Worm (Caenorhabditis elegans) whole organism, late embryonic: ENCODE measurements around the gene vit-2.

ENCODE experiments used
- C38D4.7 ChIP-seq: fragments of 200-800 bp; sonication (Bioruptor generic); optimal IDR thresholded peaks from 2 replicates; lab custom pipeline; 2018; ENCODE audit warnings: mild to moderate bottlenecking, missing genetic modification characterization, moderate library complexity, missing compliant biosample characterization
- F13H6.1 ChIP-seq: sonication (generic microtip); optimal IDR thresholded peaks from 2 replicates; lab custom pipeline; 2016; ENCODE audit warnings: missing genetic modification characterization, missing compliant biosample characterization
- K02D7.2 ChIP-seq: sonication (generic microtip); optimal IDR thresholded peaks from 2 replicates; lab custom pipeline; 2017; ENCODE audit warnings: mild to moderate bottlenecking, missing genetic modification characterization, missing compliant biosample characterization
- K09A11.1 ChIP-seq: sonication (generic microtip); optimal IDR thresholded peaks from 2 replicates; lab custom pipeline; 2017; ENCODE audit warnings: antibody characterized with exemption, mild to moderate bottlenecking, missing genetic modification characterization, missing compliant biosample characterization; ENCODE audit not compliant: insufficient read depth
- T23F11.4 ChIP-seq: fragments of 200-800 bp; sonication (Bioruptor generic); optimal IDR thresholded peaks from 2 replicates; lab custom pipeline; 2018; ENCODE audit warnings: mild to moderate bottlenecking, missing genetic modification characterization, missing compliant biosample characterization
- ahr-1 ChIP-seq: sonication (generic microtip); optimal IDR thresholded peaks from 2 replicates; lab custom pipeline; 2016; ENCODE audit warnings: missing genetic modification characterization, missing compliant biosample characterization
- ceh-14 ChIP-seq: sonication (generic microtip); optimal IDR thresholded peaks from 2 replicates; lab custom pipeline; 2016; ENCODE audit warnings: missing genotype, missing genetic modification characterization, missing compliant biosample characterization
- ceh-18 ChIP-seq: sonication (generic microtip); optimal IDR thresholded peaks from 2 replicates; lab custom pipeline; 2016; ENCODE audit warnings: missing genetic modification characterization, missing compliant biosample characterization
- ceh-19 ChIP-seq: fragments of 200-800 bp; sonication (Bioruptor generic); optimal IDR thresholded peaks from 2 replicates; lab custom pipeline; 2018; ENCODE audit warnings: mild to moderate bottlenecking, missing genetic modification characterization, missing compliant biosample characterization
- ceh-2 ChIP-seq: sonication (generic microtip); optimal IDR thresholded peaks from 2 replicates; lab custom pipeline; 2016; ENCODE audit warnings: missing genotype, missing genetic modification characterization, missing compliant biosample characterization
- ceh-22 ChIP-seq: sonication (generic microtip); optimal IDR thresholded peaks from 2 replicates; lab custom pipeline; 2017; ENCODE audit warnings: missing biosample characterization, missing genetic modification characterization
- ceh-24 ChIP-seq: sonication (generic microtip); optimal IDR thresholded peaks from 2 replicates; lab custom pipeline; 2016; ENCODE audit warnings: mild to moderate bottlenecking, missing genetic modification characterization, missing compliant biosample characterization
- ceh-30 ChIP-seq: fragments of 150-350 bp; optimal IDR thresholded peaks from 2 replicates; lab custom pipeline; 2014; ENCODE audit warnings: missing biosample characterization, missing genetic modification characterization
- ceh-34 ChIP-seq: sonication (generic microtip); optimal IDR thresholded peaks from 2 replicates; lab custom pipeline; 2016; ENCODE audit warnings: mild to moderate bottlenecking, missing genetic modification characterization, missing compliant biosample characterization
- ceh-45 ChIP-seq: fragments of 200-800 bp; sonication (Bioruptor generic); IDR thresholded peaks from 2 replicates; pipeline ENCODE4 v1.3.6; 2022; ENCODE audit warnings: missing genetic modification reagents, missing genetic modification characterization, missing compliant biosample characterization
- ceh-48 ChIP-seq: sonication (generic microtip); optimal IDR thresholded peaks from 2 replicates; lab custom pipeline; 2016; ENCODE audit warnings: missing genetic modification characterization, inconsistent platforms, missing compliant biosample characterization
- ceh-6 ChIP-seq: fragments of 200-800 bp; sonication (Bioruptor generic); optimal IDR thresholded peaks from 2 replicates; lab custom pipeline; 2018; ENCODE audit warnings: mild to moderate bottlenecking, missing genetic modification characterization, missing compliant biosample characterization
- ceh-9 ChIP-seq: sonication (generic microtip); optimal IDR thresholded peaks from 2 replicates; lab custom pipeline; 2016; ENCODE audit warnings: mild to moderate bottlenecking, missing genetic modification characterization, inconsistent platforms, missing compliant biosample characterization
- dmd-4 ChIP-seq: sonication (generic microtip); optimal IDR thresholded peaks from 2 replicates; lab custom pipeline; 2016; ENCODE audit warnings: borderline replicate concordance, missing genetic modification characterization, missing compliant biosample characterization
- dve-1 ChIP-seq: sonication (generic microtip); optimal IDR thresholded peaks from 2 replicates; lab custom pipeline; 2017; ENCODE audit warnings: antibody characterized with exemption, mild to moderate bottlenecking, missing genetic modification characterization, missing compliant biosample characterization
- elt-2 ChIP-seq: sonication (generic microtip); optimal IDR thresholded peaks from 2 replicates; lab custom pipeline; 2016; ENCODE audit warnings: missing genetic modification reagents, missing genetic modification characterization, missing compliant biosample characterization
- elt-4 ChIP-seq: sonication (generic microtip); optimal IDR thresholded peaks from 2 replicates; lab custom pipeline; 2016; ENCODE audit warnings: missing genetic modification characterization, missing compliant biosample characterization
- eyg-1 ChIP-seq: sonication (generic microtip); optimal IDR thresholded peaks from 2 replicates; lab custom pipeline; 2016; ENCODE audit warnings: missing genotype, missing genetic modification characterization, missing compliant biosample characterization
- fkh-10 ChIP-seq: fragments of 150-350 bp; optimal IDR thresholded peaks from 2 replicates; lab custom pipeline; 2014; ENCODE audit warnings: missing biosample characterization, missing genetic modification reagents, missing genetic modification characterization
- hlh-13 ChIP-seq: fragments of 200-800 bp; sonication (Bioruptor generic); optimal IDR thresholded peaks from 2 replicates; lab custom pipeline; 2018; ENCODE audit warnings: mild to moderate bottlenecking, missing genetic modification characterization, missing compliant biosample characterization
- hlh-30 ChIP-seq: sonication (generic microtip); optimal IDR thresholded peaks from 2 replicates; lab custom pipeline; 2017; ENCODE audit warnings: antibody characterized with exemption, missing genetic modification characterization, missing compliant biosample characterization; ENCODE audit not compliant: insufficient read depth
- hlh-8 ChIP-seq: sonication (generic microtip); optimal IDR thresholded peaks from 2 replicates; lab custom pipeline; 2016; ENCODE audit warnings: missing genotype, missing genetic modification characterization, missing compliant biosample characterization
- lin-11 ChIP-seq: fragments of 200-800 bp; sonication (Bioruptor generic); optimal IDR thresholded peaks from 2 replicates; lab custom pipeline; 2018; ENCODE audit warnings: mild to moderate bottlenecking, missing genetic modification characterization, missing compliant biosample characterization
- madf-2 ChIP-seq: sonication (generic microtip); optimal IDR thresholded peaks from 2 replicates; lab custom pipeline; 2017; ENCODE audit warnings: missing genetic modification characterization, missing compliant biosample characterization
- mec-3 ChIP-seq: sonication (generic microtip); optimal IDR thresholded peaks from 2 replicates; lab custom pipeline; 2016; ENCODE audit warnings: borderline replicate concordance, missing genetic modification characterization, missing compliant biosample characterization
- nfya-1 ChIP-seq: sonication (generic microtip); optimal IDR thresholded peaks from 2 replicates; lab custom pipeline; 2017; ENCODE audit warnings: missing genetic modification characterization, mild to moderate bottlenecking, missing compliant biosample characterization, antibody characterized with exemption, moderate library complexity
- nhr-11 ChIP-seq: fragments of 150-350 bp; optimal IDR thresholded peaks from 2 replicates; lab custom pipeline; 2014; ENCODE audit warnings: missing biosample characterization, missing genetic modification characterization
- odd-2 ChIP-seq: sonication (generic microtip); optimal IDR thresholded peaks from 2 replicates; lab custom pipeline; 2017; ENCODE audit warnings: antibody characterized with exemption, mild to moderate bottlenecking, missing genetic modification characterization, missing compliant biosample characterization
- pag-3 ChIP-seq: sonication (generic microtip); optimal IDR thresholded peaks from 2 replicates; lab custom pipeline; 2016; ENCODE audit warnings: missing compliant biosample characterization, missing genetic modification characterization, borderline replicate concordance
- pat-9 ChIP-seq: fragments of 200-800 bp; sonication (Bioruptor generic); optimal IDR thresholded peaks from 2 replicates; lab custom pipeline; 2018; ENCODE audit warnings: mild to moderate bottlenecking, missing genetic modification characterization, moderate library complexity, missing compliant biosample characterization
- pha-2 ChIP-seq: sonication (generic microtip); optimal IDR thresholded peaks from 2 replicates; lab custom pipeline; 2017; ENCODE audit warnings: mild to moderate bottlenecking, missing genetic modification characterization, missing compliant biosample characterization
- pqm-1 ChIP-seq: sonication (generic microtip); optimal IDR thresholded peaks from 2 replicates; lab custom pipeline; 2016; ENCODE audit warnings: missing genetic modification characterization, missing compliant biosample characterization
- pros-1 ChIP-seq: fragments of 150-350 bp; optimal IDR thresholded peaks from 2 replicates; lab custom pipeline; 2014; ENCODE audit warnings: missing biosample characterization, missing genetic modification reagents, missing genetic modification characterization
- sdc-2 ChIP-seq: sonication (generic microtip); optimal IDR thresholded peaks from 2 replicates; lab custom pipeline; 2016; ENCODE audit warnings: missing genotype, missing genetic modification characterization, missing compliant biosample characterization
- syd-9 ChIP-seq: sonication (generic microtip); optimal IDR thresholded peaks from 2 replicates; lab custom pipeline; 2016; ENCODE audit warnings: mild to moderate bottlenecking, missing genetic modification characterization, moderate library complexity, missing compliant biosample characterization
- tbx-2 ChIP-seq: sonication (generic microtip); optimal IDR thresholded peaks from 2 replicates; lab custom pipeline; 2016; ENCODE audit warnings: missing genetic modification characterization, missing compliant biosample characterization
- ttx-3 ChIP-seq: sonication (generic microtip); optimal IDR thresholded peaks from 2 replicates; lab custom pipeline; 2016; ENCODE audit warnings: missing genetic modification reagents, missing genetic modification characterization, missing compliant biosample characterization
- unc-42 ChIP-seq: sonication (generic microtip); optimal IDR thresholded peaks from 2 replicates; lab custom pipeline; 2016; ENCODE audit warnings: missing genotype, missing genetic modification characterization, missing compliant biosample characterization
- unc-55 ChIP-seq: sonication (generic microtip); optimal IDR thresholded peaks from 2 replicates; lab custom pipeline; 2017; ENCODE audit warnings: missing biosample characterization, missing genetic modification reagents, missing genetic modification characterization
- unc-86 ChIP-seq: sonication (generic microtip); optimal IDR thresholded peaks from 2 replicates; lab custom pipeline; 2016; ENCODE audit warnings: missing genetic modification characterization, missing compliant biosample characterization
- zip-5 ChIP-seq: sonication (generic microtip); optimal IDR thresholded peaks from 2 replicates; lab custom pipeline; 2016; ENCODE audit warnings: missing genetic modification characterization, missing compliant biosample characterization
- ztf-16 ChIP-seq: sonication (generic microtip); optimal IDR thresholded peaks from 2 replicates; lab custom pipeline; 2017; ENCODE audit warnings: missing genetic modification characterization, missing compliant biosample characterization

vit-2 gene

ce11 chrX:5063750-5064652 is 36.8 kb upstream of the vit-2 start, which contains the start of gene C24H10.2 (continued):
- TF ChIP-seq ztf-16 (tag; lab: Kevin White, UChicago), result no peak
- TF ChIP-seq K02D7.2 (tag; lab: Kevin White, UChicago), result no peak
- no peak for TF ChIP-seq pag-3 (tag; lab: Kevin White, UChicago)
- TF ChIP-seq ceh-45 (GFP tag; lab: Robert Waterston, UW), result no peak
- TF ChIP-seq K09A11.1 (tag; lab: Kevin White, UChicago), result no peak
- no peak for TF ChIP-seq nhr-11
- TF ChIP-seq ceh-2, result peak; percentile 10
- TF ChIP-seq ceh-24 (tag; lab: Kevin White, UChicago), result no peak
- no peak for TF ChIP-seq ttx-3 (tag; lab: Kevin White, UChicago)
- no peak for TF ChIP-seq ahr-1 (tag; lab: Kevin White, UChicago)
- TF ChIP-seq unc-86 (tag; lab: Kevin White, UChicago), result no peak
- TF ChIP-seq dmd-4 (tag; lab: Kevin White, UChicago), result peak; percentile 37
- no peak for TF ChIP-seq ceh-22
- no peak for TF ChIP-seq hlh-30
- TF ChIP-seq eyg-1, result no peak
- TF ChIP-seq pha-2 (tag; lab: Kevin White, UChicago), result peak; percentile 9
- TF ChIP-seq unc-55 (GFP tag; lab: Kevin White, UChicago), result peak; percentile 10
- TF ChIP-seq madf-2 (tag; lab: Kevin White, UChicago), result no peak
- peak; percentile 81 for TF ChIP-seq elt-2 (tag; lab: Kevin White, UChicago)
- peak; percentile 7 for TF ChIP-seq ceh-48 (tag; lab: Kevin White, UChicago)
- TF ChIP-seq ceh-30 (tag; lab: Kevin White, UChicago), result no peak
- no peak for TF ChIP-seq zip-5
- peak; percentile 21 for TF ChIP-seq unc-42 (tag; lab: Kevin White, UChicago)
- no peak for TF ChIP-seq pqm-1 (tag; lab: Kevin White, UChicago)
- no peak for TF ChIP-seq lin-11 (tag; lab: Kevin White, UChicago)
- TF ChIP-seq odd-2 (tag; lab: Kevin White, UChicago), result no peak
- no peak for TF ChIP-seq dve-1
- TF ChIP-seq nfya-1 (tag; lab: Kevin White, UChicago), result peak; percentile 71
- TF ChIP-seq ceh-14 (tag; lab: Kevin White, UChicago), result peak; percentile 31
- no peak for TF ChIP-seq ceh-19 (GFP tag; lab: Kevin White, UChicago)
- no peak for TF ChIP-seq T23F11.4 (GFP tag; lab: Kevin White, UChicago)
- TF ChIP-seq mec-3 (tag; lab: Kevin White, UChicago), result no peak
- no peak for TF ChIP-seq elt-4
- no peak for TF ChIP-seq pat-9
- TF ChIP-seq ceh-34, result peak; percentile 13
- TF ChIP-seq syd-9, result peak; percentile 19
- TF ChIP-seq fkh-10 (GFP tag; lab: Kevin White, UChicago), result no peak
- TF ChIP-seq hlh-8, result no peak
- no peak for TF ChIP-seq ceh-9 (tag; lab: Kevin White, UChicago)
- TF ChIP-seq hlh-13 (GFP tag; lab: Kevin White, UChicago), result no peak
- TF ChIP-seq C38D4.7 (GFP tag; lab: Kevin White, UChicago), result no peak
- TF ChIP-seq tbx-2 (tag; lab: Kevin White, UChicago), result peak; percentile 76
- no peak for TF ChIP-seq ceh-6
- no peak for TF ChIP-seq pros-1 (tag; lab: Kevin White, UChicago)
- TF ChIP-seq ceh-18 (tag; lab: Kevin White, UChicago), result peak; percentile 30
- no peak for TF ChIP-seq F13H6.1
- peak; percentile 8 for TF ChIP-seq sdc-2
